Fruit fly (Drosophila melanogaster): ENCODE data around the gene CG4174.

The CG4174 gene

dm6 chr3L:18629874-18630273, 12.1 kb upstream of the CG4174 start:
- TF ChIP-seq Crg-1 (GFP tag; optimal IDR thresholded peaks at IDR 0.05) (no peak), CG1620 (GFP tag; optimal IDR thresholded peaks at IDR 0.05) (no peak), cic (GFP tag; optimal IDR thresholded peaks at IDR 0.05) (no peak), toe (GFP tag; optimal IDR thresholded peaks at IDR 0.05) (no peak), Clk (GFP tag; optimal IDR thresholded peaks at IDR 0.05) (no peak), CG7101 (tag; optimal IDR thresholded peaks at IDR 0.05) (no peak), Mnt (GFP tag; optimal IDR thresholded peaks at IDR 0.05) (no peak), bab1 (GFP tag; optimal IDR thresholded peaks at IDR 0.05) (no peak), cnc (optimal IDR thresholded peaks at IDR 0.05) (no peak), CG7045 (GFP tag; optimal IDR thresholded peaks at IDR 0.05) (no peak), CG33017 (tag; optimal IDR thresholded peaks at IDR 0.05) (no peak), ovo (GFP tag; optimal IDR thresholded peaks at IDR 0.05) (no peak), Hr96 (GFP tag; optimal IDR thresholded peaks at IDR 0.05) (no peak), CG14711 (tag; optimal IDR thresholded peaks at IDR 0.05) (no peak), CG12768 (GFP tag; optimal IDR thresholded peaks at IDR 0.05) (no peak)

dm6 chr3L:18628458-18628857, 10.7 kb upstream of the CG4174 start:
- TF ChIP-seq tj (GFP tag; optimal IDR thresholded peaks at IDR 0.05) (peak; percentile 31), CG11617 (GFP tag; optimal IDR thresholded peaks at IDR 0.05) (no peak)

dm6 chr3L:18627657-18628455, 10.1 kb upstream of the CG4174 start:
- TF ChIP-seq kay (GFP tag; ENCODE audit: borderline replicate concordance): peak; percentile 11
- TF ChIP-seq tj (GFP tag; optimal IDR thresholded peaks at IDR 0.05): no peak

- TF ChIP-seq CG33017 (tag; optimal IDR thresholded peaks at IDR 0.05) (no peak), Clk (GFP tag; optimal IDR thresholded peaks at IDR 0.05) (no peak), kay (GFP tag; ENCODE audit: borderline replicate concordance) (no peak), tj (GFP tag; optimal IDR thresholded peaks at IDR 0.05) (peak; percentile 21), CG5204 (GFP tag; optimal IDR thresholded peaks at IDR 0.05) (no peak), bab1 (GFP tag; optimal IDR thresholded peaks at IDR 0.05) (no peak)
These were observed 8.8 kb upstream of the CG4174 start for dm6 chr3L:18626451-18627079.

- TF ChIP-seq CG12768 (GFP tag; optimal IDR thresholded peaks at IDR 0.05) (no peak), kay (GFP tag; ENCODE audit: borderline replicate concordance) (peak; percentile 61), ovo (GFP tag; optimal IDR thresholded peaks at IDR 0.05) (peak; percentile 75), Mnt (GFP tag; optimal IDR thresholded peaks at IDR 0.05) (peak; percentile 71), CG14711 (tag; optimal IDR thresholded peaks at IDR 0.05) (no peak), CG5204 (GFP tag; optimal IDR thresholded peaks at IDR 0.05) (no peak), Clk (GFP tag; optimal IDR thresholded peaks at IDR 0.05) (no peak), CG7101 (tag; optimal IDR thresholded peaks at IDR 0.05) (peak; percentile 29), CG11617 (GFP tag; optimal IDR thresholded peaks at IDR 0.05) (peak; percentile 9), Hr96 (GFP tag; optimal IDR thresholded peaks at IDR 0.05) (peak; percentile 7), toe (GFP tag; optimal IDR thresholded peaks at IDR 0.05) (no peak), CG7045 (GFP tag; optimal IDR thresholded peaks at IDR 0.05) (no peak), cnc (optimal IDR thresholded peaks at IDR 0.05) (no peak), CG33017 (tag; optimal IDR thresholded peaks at IDR 0.05) (no peak), bab1 (GFP tag; optimal IDR thresholded peaks at IDR 0.05) (peak; percentile 83), cic (GFP tag; optimal IDR thresholded peaks at IDR 0.05) (peak; percentile 27), pad (GFP tag; optimal IDR thresholded peaks at IDR 0.05) (peak; percentile 40), Crg-1 (GFP tag; optimal IDR thresholded peaks at IDR 0.05) (peak; percentile 26), tj (GFP tag; optimal IDR thresholded peaks at IDR 0.05) (peak; percentile 67), CG1620 (GFP tag; optimal IDR thresholded peaks at IDR 0.05) (peak; percentile 35)
These were observed 8.0 kb upstream of the CG4174 start, which contains the start of gene MYPT-75D for dm6 chr3L:18625786-18626185. TSS of gene MYPT-75D (plus strand) at chr3L:18625959.

dm6 chr3L:18622422-18622739, 4.6 kb upstream of the CG4174 start, which contains the start of gene bora:
TSS of gene bora (plus strand) at chr3L:18622692.
- no peak for TF ChIP-seq Mnt (GFP tag; optimal IDR thresholded peaks at IDR 0.05)
- TF ChIP-seq CG12768 (GFP tag; optimal IDR thresholded peaks at IDR 0.05): peak; percentile 14

dm6 chr3L:18621735-18622421, 4.1 kb upstream of the CG4174 start, which contains the start of gene not:
TSS of gene not (minus strand) at chr3L:18622129.
- TF ChIP-seq CG7101 (tag; optimal IDR thresholded peaks at IDR 0.05) (no peak), CG33017 (tag; optimal IDR thresholded peaks at IDR 0.05) (no peak), toe (GFP tag; optimal IDR thresholded peaks at IDR 0.05) (no peak), CG5204 (GFP tag; optimal IDR thresholded peaks at IDR 0.05) (no peak), kay (GFP tag; ENCODE audit: borderline replicate concordance) (no peak), tj (GFP tag; optimal IDR thresholded peaks at IDR 0.05) (peak; percentile 75), Crg-1 (GFP tag; optimal IDR thresholded peaks at IDR 0.05) (no peak), cnc (optimal IDR thresholded peaks at IDR 0.05) (no peak), CG1620 (GFP tag; optimal IDR thresholded peaks at IDR 0.05) (no peak), CG11617 (GFP tag; optimal IDR thresholded peaks at IDR 0.05) (no peak), bab1 (GFP tag; optimal IDR thresholded peaks at IDR 0.05) (peak; percentile 17), CG14711 (tag; optimal IDR thresholded peaks at IDR 0.05) (no peak), pad (GFP tag; optimal IDR thresholded peaks at IDR 0.05) (no peak), Mnt (GFP tag; optimal IDR thresholded peaks at IDR 0.05) (no peak), cic (GFP tag; optimal IDR thresholded peaks at IDR 0.05) (peak; percentile 71), Clk (GFP tag; optimal IDR thresholded peaks at IDR 0.05) (no peak), Hr96 (GFP tag; optimal IDR thresholded peaks at IDR 0.05) (no peak), ovo (GFP tag; optimal IDR thresholded peaks at IDR 0.05) (no peak), CG12768 (GFP tag; optimal IDR thresholded peaks at IDR 0.05) (peak; percentile 33), CG7045 (GFP tag; optimal IDR thresholded peaks at IDR 0.05) (no peak)

All from whole organism, adult.